Fruit fly (Drosophila melanogaster) whole organism, prepupa: Measurements from ENCODE around the gene CG34106.

Source experiments
- CG11294 ChIP-seq: fragments of 200-800 bp; sonication (Bioruptor generic); IDR thresholded peaks from 2 replicates; pipeline ENCODE4 v1.3.6; 2022; ENCODE audit warnings: missing biosample characterization, missing genetic modification characterization
- CG11762 ChIP-seq: fragments of 200-800 bp; sonication (Bioruptor generic); optimal IDR thresholded peaks from 3 replicates; lab custom pipeline; 2016; ENCODE audit warnings: missing biosample characterization, missing genetic modification characterization; ENCODE audit not compliant: insufficient read depth
- CG11902 ChIP-seq: fragments of 200-800 bp; sonication (Bioruptor generic); optimal IDR thresholded peaks from 3 replicates; lab custom pipeline; 2016; ENCODE audit warnings: missing biosample characterization, missing genetic modification characterization
- CG15336 ChIP-seq: fragments of 200-800 bp; sonication (Bioruptor generic); IDR thresholded peaks from 2 replicates; pipeline ENCODE4 v1.3.6; 2022; ENCODE audit warnings: missing biosample characterization, missing genetic modification characterization
- CG1621 ChIP-seq: fragments of 200-800 bp; sonication (Bioruptor generic); optimal IDR thresholded peaks from 3 replicates; lab custom pipeline; 2018; ENCODE audit warnings: missing biosample characterization, mild to moderate bottlenecking, missing genetic modification characterization
- CG16779 ChIP-seq: fragments of 200-800 bp; sonication (Bioruptor generic); optimal IDR thresholded peaks from 3 replicates; lab custom pipeline; 2017; ENCODE audit warnings: missing biosample characterization, mild to moderate bottlenecking, missing genetic modification characterization
- CG3032 ChIP-seq: fragments of 200-800 bp; optimal IDR thresholded peaks from 2 replicates; lab custom pipeline; 2019; ENCODE audit warnings: missing biosample characterization, mild to moderate bottlenecking, missing genetic modification characterization, moderate library complexity
- CG34406 ChIP-seq: fragments of 200-800 bp; sonication (Bioruptor generic); optimal IDR thresholded peaks from 3 replicates; lab custom pipeline; 2016; ENCODE audit warnings: missing biosample characterization, missing genetic modification characterization
- CG6276 ChIP-seq: fragments of 200-800 bp; sonication (Bioruptor generic); optimal IDR thresholded peaks from 2 replicates; lab custom pipeline; 2017; ENCODE audit warnings: missing biosample characterization, mild to moderate bottlenecking, missing genetic modification characterization
- CG6792 ChIP-seq: fragments of 200-800 bp; sonication (Bioruptor generic); optimal IDR thresholded peaks from 3 replicates; lab custom pipeline; 2016; ENCODE audit warnings: missing biosample characterization, missing genetic modification characterization
- CG9139 ChIP-seq: fragments of 200-800 bp; sonication (Bioruptor generic); optimal IDR thresholded peaks from 3 replicates; lab custom pipeline; 2017; ENCODE audit warnings: missing biosample characterization, mild to moderate bottlenecking, missing genetic modification characterization
- Eip78C ChIP-seq: fragments of 200-800 bp; sonication (Bioruptor generic); peaks from one replicate; lab custom pipeline; 2016; ENCODE audit warnings: missing biosample characterization, missing genetic modification characterization
- Ets96B ChIP-seq: fragments of 200-800 bp; optimal IDR thresholded peaks from 2 replicates; lab custom pipeline; 2019; ENCODE audit warnings: missing biosample characterization, mild to moderate bottlenecking, missing genetic modification characterization, moderate library complexity
- Hr38 ChIP-seq: sonication (Bioruptor generic); optimal IDR thresholded peaks from 2 replicates; lab custom pipeline; 2016; ENCODE audit warnings: missing biosample characterization, missing genetic modification characterization
- Hr39 ChIP-seq: fragments of 200-800 bp; sonication (Bioruptor generic); optimal IDR thresholded peaks from 2 replicates; lab custom pipeline; 2016; ENCODE audit warnings: missing biosample characterization, missing genetic modification characterization
- OdsH ChIP-seq: fragments of 200-800 bp; sonication (Bioruptor generic); optimal IDR thresholded peaks from 3 replicates; lab custom pipeline; 2016; ENCODE audit warnings: missing biosample characterization, missing genetic modification characterization
- Smox ChIP-seq: fragments of 200-800 bp; sonication (Bioruptor generic); optimal IDR thresholded peaks from 3 replicates; lab custom pipeline; 2016; ENCODE audit warnings: missing biosample characterization, missing genetic modification characterization
- Sox102F ChIP-seq: fragments of 200-800 bp; sonication (Bioruptor generic); optimal IDR thresholded peaks from 2 replicates; lab custom pipeline; 2016; ENCODE audit warnings: missing biosample characterization, mild to moderate bottlenecking, missing genetic modification characterization
- Sox14 ChIP-seq: fragments of 200-800 bp; sonication (Bioruptor generic); optimal IDR thresholded peaks from 3 replicates; lab custom pipeline; 2016; ENCODE audit warnings: missing biosample characterization, missing genetic modification characterization
- Sox15 ChIP-seq: fragments of 200-800 bp; sonication (Bioruptor generic); optimal IDR thresholded peaks from 3 replicates; lab custom pipeline; 2016; ENCODE audit warnings: missing biosample characterization, missing genetic modification characterization
- achi ChIP-seq: fragments of 200-800 bp; sonication (Bioruptor generic); optimal IDR thresholded peaks from 3 replicates; lab custom pipeline; 2016; ENCODE audit warnings: missing biosample characterization, missing genetic modification characterization
- acj6 ChIP-seq: fragments of 200-800 bp; sonication (Bioruptor generic); optimal IDR thresholded peaks from 3 replicates; lab custom pipeline; 2016; ENCODE audit warnings: missing biosample characterization, missing genetic modification characterization
- cyc ChIP-seq: fragments of 200-800 bp; sonication (Bioruptor generic); optimal IDR thresholded peaks from 3 replicates; lab custom pipeline; 2016; ENCODE audit warnings: missing biosample characterization, missing genetic modification characterization
- dac ChIP-seq: fragments of 200-800 bp; sonication (Bioruptor generic); optimal IDR thresholded peaks from 2 replicates; lab custom pipeline; 2017; ENCODE audit warnings: missing biosample characterization, mild to moderate bottlenecking, missing genetic modification characterization
- dsx ChIP-seq: fragments of 200-800 bp; optimal IDR thresholded peaks from 3 replicates; lab custom pipeline; 2019; ENCODE audit warnings: missing biosample characterization, mild to moderate bottlenecking, missing genetic modification characterization, moderate library complexity; ENCODE audit not compliant: poor library complexity, severe bottlenecking
- esn ChIP-seq: fragments of 200-800 bp; sonication (Bioruptor generic); optimal IDR thresholded peaks from 2 replicates; lab custom pipeline; 2016; ENCODE audit warnings: missing biosample characterization, mild to moderate bottlenecking, missing genetic modification characterization, moderate library complexity
- fd85E ChIP-seq: fragments of 200-800 bp; sonication (Bioruptor generic); optimal IDR thresholded peaks from 3 replicates; lab custom pipeline; 2016; ENCODE audit warnings: missing biosample characterization, missing genetic modification characterization
- net ChIP-seq: fragments of 200-800 bp; sonication (Bioruptor generic); optimal IDR thresholded peaks from 3 replicates; lab custom pipeline; 2016; ENCODE audit warnings: missing biosample characterization, missing genetic modification characterization
- salr ChIP-seq, 2 experiments: fragments of 200-800 bp; sonication (Bioruptor generic); optimal IDR thresholded peaks; 3 replicates each; lab custom pipeline; 2016 to 2018; ENCODE audit warnings: missing biosample characterization in 2 of 2, missing genetic modification characterization in 2 of 2, mild to moderate bottlenecking in 1 of 2
- spab ChIP-seq: fragments of 200-800 bp; sonication (Bioruptor generic); optimal IDR thresholded peaks from 2 replicates; lab custom pipeline; 2017; ENCODE audit warnings: missing biosample characterization, mild to moderate bottlenecking, missing genetic modification characterization, missing genetic modification reagents
- ss ChIP-seq, 2 experiments: fragments of 200-800 bp; sonication (Bioruptor generic); optimal IDR thresholded peaks; 2 replicates in 1 of 2; 3 replicates in 1 of 2; lab custom pipeline; 2017 to 2018; ENCODE audit warnings: mild to moderate bottlenecking in 2 of 2, missing biosample characterization in 2 of 2, missing genetic modification characterization in 2 of 2, moderate library complexity in 1 of 2
- svp ChIP-seq: fragments of 200-800 bp; sonication (Bioruptor generic); peaks from one replicate; lab custom pipeline; 2016; ENCODE audit warnings: missing biosample characterization, missing genetic modification characterization
- topi ChIP-seq: fragments of 200-800 bp; sonication (Bioruptor generic); optimal IDR thresholded peaks from 3 replicates; lab custom pipeline; 2016; ENCODE audit warnings: missing biosample characterization, missing genetic modification characterization
- vri ChIP-seq: fragments of 200-800 bp; sonication (Bioruptor generic); optimal IDR thresholded peaks from 3 replicates; lab custom pipeline; 2016; ENCODE audit warnings: missing biosample characterization, mild to moderate bottlenecking, missing genetic modification characterization

The CG34106 gene

dm6 chr2L:17130795-17131194 is at the start of gene CG34106, which contains the start of gene beat-IIIa:
TSS of gene CG34106 (plus strand) at chr2L:17131024.
TSS of gene beat-IIIa (plus strand) at chr2L:17131024.
- TF ChIP-seq topi (GFP tag; lab: Kevin White, UChicago) (no peak), ss (GFP tag; optimal IDR thresholded peaks at IDR 0.05; lab: Kevin White, UChicago) (no peak), CG3032 (no peak), CG6276 (GFP tag; lab: Kevin White, UChicago) (peak; percentile 64), CG15336 (GFP tag; lab: Robert Waterston, UW) (no peak), dsx (GFP tag; lab: Kevin White, UChicago) (no peak), Hr38 (GFP tag; lab: Kevin White, UChicago) (no peak), svp (GFP tag; lab: Kevin White, UChicago) (peak; percentile 38), cyc (GFP tag; lab: Kevin White, UChicago) (no peak), CG9139 (GFP tag; lab: Kevin White, UChicago) (no peak)

dm6 chr2L:17087341-17087740 is 43.5 kb upstream of the CG34106 start, which contains the start of gene CG12620:
TSS of gene CG12620 (plus strand) at chr2L:17087641.
- no peak for TF ChIP-seq Sox15 (GFP tag; lab: Kevin White, UChicago)
- no peak for TF ChIP-seq CG9139 (GFP tag; lab: Kevin White, UChicago)
- no peak for TF ChIP-seq spab (GFP tag; lab: Kevin White, UChicago)
- no peak for TF ChIP-seq vri (GFP tag; lab: Kevin White, UChicago)
- TF ChIP-seq CG1621: no peak
- TF ChIP-seq CG6276 (GFP tag; lab: Kevin White, UChicago): no peak
- TF ChIP-seq Hr39: no peak
- TF ChIP-seq Smox: no peak
- no peak for TF ChIP-seq esn (GFP tag; lab: Kevin White, UChicago)
- no peak for TF ChIP-seq cyc (GFP tag; lab: Kevin White, UChicago)
- TF ChIP-seq Ets96B (tag; lab: Kevin White, UChicago): no peak
- TF ChIP-seq ss (GFP tag; optimal IDR thresholded peaks at IDR 0.05; lab: Kevin White, UChicago): no peak
- no peak for TF ChIP-seq Sox14 (GFP tag; lab: Kevin White, UChicago)
- TF ChIP-seq CG11902 (GFP tag; lab: Kevin White, UChicago): no peak
- TF ChIP-seq net (GFP tag; lab: Kevin White, UChicago): no peak
- TF ChIP-seq achi (GFP tag; lab: Kevin White, UChicago): no peak
- no peak for TF ChIP-seq Eip78C (GFP tag; lab: Kevin White, UChicago)
- no peak for TF ChIP-seq svp (GFP tag; lab: Kevin White, UChicago)

dm6 chr2L:17092737-17093136 is 38.1 kb upstream of the CG34106 start:
- no peak for TF ChIP-seq spab (GFP tag; lab: Kevin White, UChicago)
- no peak for TF ChIP-seq net (GFP tag; lab: Kevin White, UChicago)
- TF ChIP-seq CG16779 (tag; lab: Kevin White, UChicago): no peak
- no peak for TF ChIP-seq Ets96B (tag; lab: Kevin White, UChicago)
- TF ChIP-seq CG11294 (GFP tag; lab: Robert Waterston, UW): no peak
- no peak for TF ChIP-seq CG6792 (GFP tag; lab: Kevin White, UChicago)
- TF ChIP-seq achi (GFP tag; lab: Kevin White, UChicago): no peak
- TF ChIP-seq salr (GFP tag; optimal IDR thresholded peaks at IDR 0.05; lab: Kevin White, UChicago): no peak
- TF ChIP-seq ss (GFP tag; optimal IDR thresholded peaks at IDR 0.05; lab: Kevin White, UChicago): no peak
- TF ChIP-seq CG34406: no peak
- no peak for TF ChIP-seq Sox102F (GFP tag; lab: Kevin White, UChicago)
- TF ChIP-seq CG11762 (GFP tag; lab: Kevin White, UChicago): no peak
- no peak for TF ChIP-seq dac (GFP tag; lab: Kevin White, UChicago)

- TF ChIP-seq CG11294 (GFP tag; lab: Robert Waterston, UW): no peak
- TF ChIP-seq spab (GFP tag; lab: Kevin White, UChicago): no peak
- no peak for TF ChIP-seq OdsH
- no peak for TF ChIP-seq CG11762 (GFP tag; lab: Kevin White, UChicago)
- TF ChIP-seq CG15336 (GFP tag; lab: Robert Waterston, UW): no peak
- TF ChIP-seq achi (GFP tag; lab: Kevin White, UChicago): no peak
- no peak for TF ChIP-seq CG16779 (tag; lab: Kevin White, UChicago)
- TF ChIP-seq acj6 (GFP tag; lab: Kevin White, UChicago): no peak
- TF ChIP-seq Sox15 (GFP tag; lab: Kevin White, UChicago): no peak
- TF ChIP-seq vri (GFP tag; lab: Kevin White, UChicago): no peak
- no peak for TF ChIP-seq fd85E (GFP tag; lab: Kevin White, UChicago)
Measured at dm6 chr2L:17125861-17126260, 5.0 kb upstream of the CG34106 start, which contains the start of gene CG31784. TSS of gene CG31784 (minus strand) at chr2L:17125961.
